Worm (Caenorhabditis elegans) whole organism, L1 larva: ENCODE data around the gene dpy-4.
A peak's percentile ranks its signal among the peaks of the same experiment; 100 is the strongest.
"Not testable (repeated sequence)": the region's sequence is repeated elsewhere in the genome, so short reads cannot be mapped to it uniquely, and the experiment has no call there.

Experiments
- C04F5.9 ChIP-seq: sonication (generic microtip); optimal IDR thresholded peaks from 2 replicates; lab custom pipeline; 2016; ENCODE audit warnings: missing genetic modification characterization, missing compliant biosample characterization
- F16B12.6 ChIP-seq: fragments of 150-350 bp; optimal IDR thresholded peaks from 2 replicates; lab custom pipeline; 2014; ENCODE audit warnings: missing biosample characterization, missing genetic modification characterization
- aha-1 ChIP-seq: fragments of 150-350 bp; optimal IDR thresholded peaks from 2 replicates; lab custom pipeline; 2014; ENCODE audit warnings: missing biosample characterization, missing genetic modification characterization
- alr-1 ChIP-seq: fragments of 200-800 bp; sonication (Bioruptor generic); optimal IDR thresholded peaks from 2 replicates; lab custom pipeline; 2018; ENCODE audit warnings: borderline replicate concordance, mild to moderate bottlenecking, missing genetic modification characterization, missing compliant biosample characterization
- blmp-1 ChIP-seq: fragments of 150-350 bp; optimal IDR thresholded peaks from 2 replicates; lab custom pipeline; 2014; ENCODE audit warnings: missing biosample characterization, missing genetic modification characterization
- ceh-8 ChIP-seq: fragments of 200-800 bp; sonication (Bioruptor generic); optimal IDR thresholded peaks from 2 replicates; lab custom pipeline; 2018; ENCODE audit warnings: mild to moderate bottlenecking, missing genetic modification characterization, moderate library complexity, missing compliant biosample characterization
- ceh-82 ChIP-seq, 3 experiments: fragments of 150-350 bp in 1 of 3; sonication (generic microtip) in 2 of 3; optimal IDR thresholded peaks; 2 replicates each; lab custom pipeline; 2014 to 2017; ENCODE audit warnings: missing biosample characterization in 3 of 3, missing genetic modification characterization in 3 of 3
- ces-1 ChIP-seq: fragments of 150-350 bp; optimal IDR thresholded peaks from 2 replicates; lab custom pipeline; 2014; ENCODE audit warnings: missing biosample characterization, missing genetic modification reagents, missing genetic modification characterization
- efl-1 ChIP-seq, 4 experiments: fragments of 150-350 bp; optimal IDR thresholded peaks in 3 of 4; peaks in 1 of 4; 1 replicate in 1 of 4; 2 replicates in 3 of 4; lab custom pipeline; 2014; ENCODE audit warnings: missing biosample characterization in 2 of 4, missing genetic modification characterization in 2 of 4, missing genetic modification reagents in 2 of 4
- efl-3 ChIP-seq: fragments of 200-800 bp; sonication (Bioruptor generic); optimal IDR thresholded peaks from 2 replicates; lab custom pipeline; 2018; ENCODE audit warnings: mild to moderate bottlenecking, missing genetic modification characterization, missing compliant biosample characterization
- fkh-4 ChIP-seq: sonication (generic microtip); optimal IDR thresholded peaks from 2 replicates; lab custom pipeline; 2016; ENCODE audit warnings: missing compliant biosample characterization, missing genetic modification characterization, borderline replicate concordance
- fkh-8 ChIP-seq: sonication (generic microtip); optimal IDR thresholded peaks from 2 replicates; lab custom pipeline; 2016; ENCODE audit warnings: mild to moderate bottlenecking, missing genetic modification characterization, missing compliant biosample characterization
- fos-1 ChIP-seq: fragments of 150-350 bp; optimal IDR thresholded peaks from 2 replicates; lab custom pipeline; 2014; ENCODE audit warnings: missing biosample characterization, missing genetic modification characterization
- hlh-17 ChIP-seq: fragments of 200-800 bp; sonication (Bioruptor generic); optimal IDR thresholded peaks from 2 replicates; lab custom pipeline; 2018; ENCODE audit warnings: missing genetic modification characterization, mild to moderate bottlenecking, missing compliant biosample characterization, moderate library complexity, borderline replicate concordance
- hlh-4 ChIP-seq: sonication (generic microtip); optimal IDR thresholded peaks from 2 replicates; lab custom pipeline; 2016; ENCODE audit warnings: mild to moderate bottlenecking, missing genetic modification characterization, missing compliant biosample characterization
- jun-1 ChIP-seq: fragments of 150-350 bp; optimal IDR thresholded peaks from 2 replicates; lab custom pipeline; 2014; ENCODE audit warnings: missing biosample characterization, missing genetic modification reagents, missing genetic modification characterization
- lin-13 ChIP-seq: fragments of 150-350 bp; optimal IDR thresholded peaks from 2 replicates; lab custom pipeline; 2014; ENCODE audit warnings: missing biosample characterization, missing genetic modification reagents, missing genetic modification characterization
- lin-14 ChIP-seq: fragments of 200-800 bp; sonication (Bioruptor generic); optimal IDR thresholded peaks from 2 replicates; lab custom pipeline; 2018; ENCODE audit warnings: mild to moderate bottlenecking, missing genetic modification characterization, moderate library complexity, missing compliant biosample characterization
- mdl-1 ChIP-seq, 2 experiments: fragments of 150-350 bp; optimal IDR thresholded peaks; 2 replicates each; lab custom pipeline; 2014 to 2017; ENCODE audit warnings: missing biosample characterization in 2 of 2, missing genetic modification characterization in 2 of 2, inconsistent platforms in 1 of 2
- mep-1 ChIP-seq: fragments of 150-350 bp; optimal IDR thresholded peaks from 2 replicates; lab custom pipeline; 2014; ENCODE audit warnings: missing biosample characterization, missing genetic modification characterization
- nhr-11 ChIP-seq: fragments of 150-350 bp; optimal IDR thresholded peaks from 2 replicates; lab custom pipeline; 2014; ENCODE audit warnings: missing biosample characterization, missing genetic modification characterization
- nhr-12 ChIP-seq: sonication (generic microtip); optimal IDR thresholded peaks from 2 replicates; lab custom pipeline; 2017; ENCODE audit warnings: missing biosample characterization, missing genetic modification characterization
- nhr-20 ChIP-seq: sonication (generic microtip); optimal IDR thresholded peaks from 2 replicates; lab custom pipeline; 2016; ENCODE audit warnings: mild to moderate bottlenecking, missing genetic modification characterization, missing compliant biosample characterization
- nhr-76 ChIP-seq: sonication (generic microtip); optimal IDR thresholded peaks from 2 replicates; lab custom pipeline; 2017; ENCODE audit warnings: missing biosample characterization, missing genetic modification characterization
- pag-3 ChIP-seq: sonication (generic microtip); optimal IDR thresholded peaks from 2 replicates; lab custom pipeline; 2017; ENCODE audit warnings: missing genetic modification characterization, mild to moderate bottlenecking, missing compliant biosample characterization, antibody characterized with exemption, borderline replicate concordance; ENCODE audit not compliant: insufficient read depth
- pax-3 ChIP-seq: fragments of 200-800 bp; sonication (Bioruptor generic); optimal IDR thresholded peaks from 2 replicates; lab custom pipeline; 2018; ENCODE audit warnings: mild to moderate bottlenecking, missing genetic modification characterization, moderate library complexity, missing compliant biosample characterization
- pqm-1 ChIP-seq: sonication (generic microtip); optimal IDR thresholded peaks from 3 replicates; lab custom pipeline; 2017; ENCODE audit warnings: missing biosample characterization, missing genetic modification characterization
- snu-23 ChIP-seq: sonication (generic microtip); optimal IDR thresholded peaks from 2 replicates; lab custom pipeline; 2016; ENCODE audit warnings: missing genetic modification characterization, missing compliant biosample characterization
- tbx-2 ChIP-seq: sonication (generic microtip); optimal IDR thresholded peaks from 2 replicates; lab custom pipeline; 2016; ENCODE audit warnings: missing genetic modification characterization, missing compliant biosample characterization
- unc-30 ChIP-seq: sonication (generic microtip); optimal IDR thresholded peaks from 2 replicates; lab custom pipeline; 2017; ENCODE audit warnings: missing biosample characterization, missing genetic modification characterization
- unc-86 ChIP-seq: sonication (generic microtip); optimal IDR thresholded peaks from 2 replicates; lab custom pipeline; 2016; ENCODE audit warnings: missing genetic modification characterization, missing compliant biosample characterization
- xbp-1 ChIP-seq: sonication (generic microtip); optimal IDR thresholded peaks from 2 replicates; lab custom pipeline; 2016; ENCODE audit warnings: missing genetic modification characterization, missing compliant biosample characterization
- ztf-4 ChIP-seq: fragments of 150-350 bp; optimal IDR thresholded peaks from 2 replicates; lab custom pipeline; 2014; ENCODE audit warnings: missing biosample characterization, missing genetic modification characterization

The dpy-4 gene

DNA sequence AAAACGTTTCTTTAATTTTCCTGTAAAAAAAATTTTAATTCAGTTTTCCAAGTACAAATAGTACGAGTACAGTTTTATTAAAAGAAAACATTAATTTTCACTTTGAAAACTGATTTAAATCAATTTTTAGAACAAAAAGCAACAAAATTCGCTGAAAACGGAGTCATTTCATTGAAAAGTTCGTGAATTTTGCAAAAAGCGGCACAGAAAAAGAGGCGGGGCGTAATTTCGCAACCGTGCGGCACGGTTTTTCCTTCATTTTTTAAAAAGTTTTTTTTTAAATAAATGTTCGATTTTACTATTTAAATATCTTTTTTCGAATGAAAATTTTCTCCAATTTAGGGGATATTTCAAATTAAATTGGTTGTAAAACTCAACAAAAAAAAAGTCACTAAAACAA is 24.6 kb upstream of the dpy-4 start:
- no peak for TF ChIP-seq ceh-82 (tag; optimal IDR thresholded peaks at IDR 0.05; lab: Kevin White, UChicago)
- TF ChIP-seq nhr-11: no peak
- TF ChIP-seq nhr-76 (tag; lab: Kevin White, UChicago): no peak
- TF ChIP-seq fkh-4 (tag; lab: Kevin White, UChicago): no peak
- no peak for TF ChIP-seq aha-1 (tag; lab: Kevin White, UChicago)
- TF ChIP-seq hlh-4: no peak
- TF ChIP-seq mdl-1 (tag; optimal IDR thresholded peaks at IDR 0.05; lab: Kevin White, UChicago): no peak
- TF ChIP-seq pag-3 (tag; lab: Kevin White, UChicago): no peak
- TF ChIP-seq pax-3 (tag; lab: Kevin White, UChicago): no peak
- no peak for TF ChIP-seq efl-3 (GFP tag; lab: Kevin White, UChicago)
- no peak for TF ChIP-seq lin-13
- no peak for TF ChIP-seq mep-1 (tag; lab: Kevin White, UChicago)
- no peak for TF ChIP-seq fos-1
- no peak for TF ChIP-seq nhr-12 (tag; lab: Kevin White, UChicago)
- no peak for TF ChIP-seq F16B12.6 (tag; lab: Kevin White, UChicago)
- no peak for TF ChIP-seq snu-23
- TF ChIP-seq ces-1: no peak
- no peak for TF ChIP-seq efl-1 (optimal IDR thresholded peaks at IDR 0.05; lab: Kevin White, UChicago)
- no peak for TF ChIP-seq efl-1 (GFP tag; optimal IDR thresholded peaks at IDR 0.05 in 1 of 2; lab: Kevin White, UChicago)
- TF ChIP-seq tbx-2 (tag; lab: Kevin White, UChicago): no peak
- TF ChIP-seq nhr-20 (tag; lab: Kevin White, UChicago): no peak

DNA sequence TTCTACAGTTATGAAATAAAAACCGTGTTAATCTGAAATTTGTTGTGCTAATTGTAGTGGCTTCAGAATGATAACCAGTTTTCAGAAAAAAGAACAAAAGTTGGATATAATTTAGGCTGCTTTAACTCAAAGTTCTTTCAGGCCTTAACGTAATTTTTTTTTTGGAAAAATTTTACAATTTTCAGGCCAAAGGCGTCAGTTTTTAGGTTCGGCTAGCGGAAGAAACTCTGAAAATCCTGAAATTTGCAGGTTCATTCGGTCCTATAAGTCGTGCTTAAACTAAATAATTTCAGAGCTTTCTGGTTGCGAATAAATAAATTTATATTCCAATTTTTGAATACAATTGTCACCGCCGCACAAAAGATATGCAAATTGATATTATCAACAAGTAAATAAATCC is 21.6 kb upstream of the dpy-4 start:
- TF ChIP-seq pqm-1 (tag; lab: Kevin White, UChicago) (no peak), xbp-1 (tag; lab: Kevin White, UChicago) (no peak), efl-1 (optimal IDR thresholded peaks at IDR 0.05; lab: Kevin White, UChicago) (no peak), efl-1 (GFP tag; optimal IDR thresholded peaks at IDR 0.05 in 1 of 2; lab: Kevin White, UChicago) (peak in 1 of 2 experiments; percentile 65), C04F5.9 (no peak), fkh-4 (tag; lab: Kevin White, UChicago) (no peak)
- TF ChIP-seq, all 84 proteins: peak for 1

DNA sequence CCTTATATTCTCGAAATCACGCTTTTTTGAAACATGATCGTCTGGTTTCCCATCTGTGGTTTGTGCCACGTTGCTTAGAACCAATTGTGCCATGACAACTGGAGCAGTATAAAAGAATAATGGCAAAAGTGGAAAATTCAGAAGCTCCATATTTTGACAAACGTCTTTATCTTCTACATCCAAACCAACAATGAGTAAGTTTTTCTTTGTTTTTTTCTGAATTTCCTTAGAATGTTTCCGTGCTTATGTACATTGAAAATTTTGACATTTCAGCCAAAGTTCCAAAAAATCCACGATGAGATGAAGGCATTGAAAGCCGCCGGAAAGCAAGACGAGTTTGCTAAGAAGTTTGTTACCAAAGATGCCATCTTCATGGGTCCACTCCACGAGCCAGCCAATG is 19.9 kb upstream of the dpy-4 start, which contains the start of gene Y41E3.6:
Gene Y41E3.6, plus strand, starts transcription at position 301 of the 400 bp plus-strand sequence.
- TF ChIP-seq mep-1 (tag; lab: Kevin White, UChicago); ceh-8 (GFP tag; lab: Kevin White, UChicago); unc-30 (tag; lab: Kevin White, UChicago): not testable (repeated sequence)

DNA sequence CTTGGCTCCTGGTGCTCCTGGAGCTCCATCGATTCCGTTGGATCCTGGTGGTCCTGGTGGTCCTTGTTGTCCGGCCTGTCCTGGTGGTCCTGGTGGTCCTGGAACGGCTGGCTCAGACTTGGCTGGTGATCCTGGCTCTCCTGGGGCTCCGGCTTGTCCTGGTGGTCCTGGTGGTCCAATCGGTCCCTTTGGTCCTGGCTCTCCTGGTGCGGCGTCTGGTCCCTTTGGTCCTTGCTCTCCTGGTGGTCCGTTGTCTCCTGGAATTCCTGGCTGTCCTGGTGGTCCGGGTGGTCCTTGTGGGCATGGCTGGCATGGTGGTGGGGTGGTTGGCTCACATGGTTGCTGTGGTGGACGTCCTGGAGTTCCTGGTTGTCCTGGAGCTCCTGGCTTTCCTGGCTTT is 725 bp downstream of the dpy-4 start:
- TF ChIP-seq blmp-1 (no peak), ceh-82 (tag; optimal IDR thresholded peaks at IDR 0.05; lab: Kevin White, UChicago) (no peak), alr-1 (tag; lab: Kevin White, UChicago) (no peak), efl-1 (optimal IDR thresholded peaks at IDR 0.05; lab: Kevin White, UChicago) (no peak), efl-1 (GFP tag; optimal IDR thresholded peaks at IDR 0.05 in 1 of 2; lab: Kevin White, UChicago) (peak in 1 of 2 experiments; percentile 37), lin-14 (no peak), hlh-17 (GFP tag; lab: Kevin White, UChicago) (no peak), unc-86 (tag; lab: Kevin White, UChicago) (no peak)

DNA sequence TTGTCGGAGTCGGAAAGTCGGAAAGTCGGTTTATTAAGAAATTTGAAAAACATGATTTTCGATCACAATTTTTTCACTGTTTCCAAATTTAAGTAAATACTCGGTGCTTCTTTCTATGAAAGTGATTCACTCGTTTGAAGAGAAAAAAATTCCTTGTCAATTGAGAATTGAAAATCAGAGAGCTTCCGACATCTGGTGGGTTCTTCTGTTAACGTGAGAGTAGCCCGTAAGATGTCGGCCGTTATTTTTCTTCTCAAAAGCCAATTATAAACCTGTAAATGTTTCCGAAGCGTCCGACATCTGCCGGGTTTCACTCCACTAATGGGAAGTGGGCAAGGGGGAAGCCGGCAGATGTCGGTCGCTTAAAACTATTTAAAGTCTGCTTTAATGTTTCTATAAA is 1.6 kb downstream of the dpy-4 start:
- TF ChIP-seq jun-1: peak; percentile 21
- no peak for TF ChIP-seq fkh-8

DNA sequence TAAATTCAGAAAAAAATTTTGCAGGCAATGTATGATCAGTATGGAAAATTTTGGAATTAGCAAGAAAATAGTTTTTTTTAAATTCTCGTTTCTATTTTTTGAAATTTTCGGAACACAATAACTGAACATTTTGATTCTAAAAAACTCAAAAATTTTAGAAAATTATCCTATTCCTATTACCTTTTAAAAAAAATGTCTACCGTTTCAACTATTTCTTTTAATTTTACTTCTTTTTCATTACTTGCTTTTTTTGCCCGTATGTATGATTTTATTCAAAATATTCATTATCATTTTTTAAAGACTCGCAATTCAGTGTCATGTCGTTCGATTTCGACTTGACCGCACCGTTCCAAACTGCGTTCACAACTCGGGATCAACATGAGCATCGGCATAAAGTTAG is 5.3 kb downstream of the dpy-4 start, which contains the start of gene atln-2:
Gene atln-2, plus strand, starts transcription at position 301 of the 400 bp plus-strand sequence.
- TF ChIP-seq efl-1 (optimal IDR thresholded peaks at IDR 0.05; lab: Kevin White, UChicago) (no peak), efl-1 (GFP tag; optimal IDR thresholded peaks at IDR 0.05 in 1 of 2; lab: Kevin White, UChicago) (peak in 1 of 2 experiments; percentile 57), ztf-4 (tag; lab: Kevin White, UChicago) (no peak)
